Fruit fly (Drosophila melanogaster) whole organism, adult: Measurements from ENCODE around the gene Bin1.

Source experiments
- CG12768 ChIP-seq: fragments of 200-800 bp; sonication (Bioruptor generic); optimal IDR thresholded peaks from 2 replicates; lab custom pipeline; 2017; ENCODE audit warnings: missing biosample characterization, missing genetic modification characterization, mild to moderate bottlenecking, moderate library complexity, missing genetic modification reagents
- CG14711 ChIP-seq: fragments of 200-800 bp; sonication (Bioruptor generic); optimal IDR thresholded peaks from 2 replicates; lab custom pipeline; 2018; ENCODE audit warnings: missing biosample characterization, mild to moderate bottlenecking, missing genetic modification characterization, moderate library complexity
- CG1620 ChIP-seq: fragments of 200-800 bp; sonication (Bioruptor generic); optimal IDR thresholded peaks from 2 replicates; lab custom pipeline; 2016; ENCODE audit warnings: missing biosample characterization, missing genetic modification characterization
- CG7101 ChIP-seq: fragments of 200-800 bp; sonication (Bioruptor generic); optimal IDR thresholded peaks from 2 replicates; lab custom pipeline; 2018; ENCODE audit warnings: missing biosample characterization, mild to moderate bottlenecking, missing genetic modification characterization, moderate library complexity
- Hr96 ChIP-seq: fragments of 200-800 bp; sonication (Bioruptor generic); optimal IDR thresholded peaks from 2 replicates; lab custom pipeline; 2016; ENCODE audit warnings: missing biosample characterization, missing genetic modification characterization
- Mnt ChIP-seq: fragments of 200-800 bp; sonication (Bioruptor generic); optimal IDR thresholded peaks from 2 replicates; lab custom pipeline; 2016; ENCODE audit warnings: missing biosample characterization, mild to moderate bottlenecking, missing genetic modification characterization
- bab1 ChIP-seq: fragments of 200-800 bp; sonication (Bioruptor generic); optimal IDR thresholded peaks from 3 replicates; lab custom pipeline; 2019; ENCODE audit warnings: missing biosample characterization, mild to moderate bottlenecking, missing genetic modification characterization, moderate library complexity
- cnc ChIP-seq, 2 experiments: fragments of >200 bp; optimal IDR thresholded peaks; 2 replicates each; lab custom pipeline; 2017
- kay ChIP-seq: fragments of 200-800 bp; sonication (Bioruptor generic); peaks from one replicate; lab custom pipeline; 2016; ENCODE audit warnings: missing biosample characterization, missing genetic modification characterization, borderline replicate concordance
- tj ChIP-seq: fragments of 200-800 bp; sonication (Bioruptor generic); optimal IDR thresholded peaks from 3 replicates; lab custom pipeline; 2017; ENCODE audit warnings: missing biosample characterization, mild to moderate bottlenecking, missing genetic modification characterization, moderate library complexity
- toe ChIP-seq: fragments of 200-800 bp; sonication (Bioruptor generic); optimal IDR thresholded peaks from 2 replicates; lab custom pipeline; 2016; ENCODE audit warnings: missing biosample characterization, missing genetic modification characterization

dm6 chr3R:16211883-16212540, 22.6 kb upstream of the Bin1 start:
- no peak for TF ChIP-seq tj
- TF ChIP-seq cnc (optimal IDR thresholded peaks at IDR 0.05; lab: Kevin White, UChicago): no peak
- no peak for TF ChIP-seq kay (GFP tag; lab: Kevin White, UChicago)
- TF ChIP-seq bab1: no peak
- TF ChIP-seq toe: no peak
- TF ChIP-seq CG14711 (tag; lab: Kevin White, UChicago): no peak
- no peak for TF ChIP-seq CG7101 (tag; lab: Kevin White, UChicago)
- TF ChIP-seq Mnt (GFP tag; lab: Kevin White, UChicago): no peak
- TF ChIP-seq CG1620 (GFP tag; lab: Kevin White, UChicago): no peak
- TF ChIP-seq CG12768 (GFP tag; lab: Kevin White, UChicago): no peak
- TF ChIP-seq Hr96: no peak
